Worm (Caenorhabditis elegans): Measurements from ENCODE around the gene sre-38.

DNA sequence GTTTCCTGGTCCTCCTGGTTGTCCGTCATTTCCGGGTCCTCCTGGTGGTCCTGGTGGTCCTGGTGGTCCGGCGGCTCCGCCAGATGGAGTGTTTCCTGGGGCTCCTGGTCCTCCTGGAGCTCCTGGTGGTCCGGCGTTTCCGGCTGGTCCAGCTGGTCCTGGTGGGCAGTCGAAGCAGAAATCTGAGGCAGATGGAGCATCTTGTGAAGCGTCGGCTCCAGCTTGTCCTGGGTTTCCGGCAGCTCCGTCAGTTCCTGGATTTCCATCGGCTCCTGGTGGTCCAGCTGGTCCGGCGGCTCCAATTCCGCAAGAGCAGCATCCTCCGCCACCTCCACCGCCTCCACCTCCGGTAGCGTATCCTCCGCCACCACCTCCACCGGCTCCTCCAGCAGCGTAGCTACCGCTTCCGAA, 36.7 kb downstream of the sre-38 start:
- TF ChIP-seq unc-39 (tag; optimal IDR thresholded peaks at IDR 0.05) (no peak), sptf-1 (tag; optimal IDR thresholded peaks at IDR 0.05) (no peak), lsy-2 (tag; optimal IDR thresholded peaks at IDR 0.05) (no peak), unc-62 (GFP tag; optimal IDR thresholded peaks at IDR 0.05) (no peak), ztf-11 (tag; optimal IDR thresholded peaks at IDR 0.05) (no peak), M03D4.4 (tag; optimal IDR thresholded peaks at IDR 0.05) (no peak), mab-5 (tag; optimal IDR thresholded peaks at IDR 0.05) (no peak), nhr-12 (tag; optimal IDR thresholded peaks at IDR 0.05) (no peak), nhr-237 (tag; optimal IDR thresholded peaks at IDR 0.05) (no peak), nhr-28 (tag; optimal IDR thresholded peaks at IDR 0.05) (no peak), mep-1 (tag; optimal IDR thresholded peaks at IDR 0.05) (no peak), elt-3 (tag; optimal IDR thresholded peaks at IDR 0.05) (no peak), nhr-76 (tag; optimal IDR thresholded peaks at IDR 0.05) (no peak), ces-1 (GFP tag; optimal IDR thresholded peaks at IDR 0.05) (no peak)
